Worm (Caenorhabditis elegans) whole organism, L4/young adult: ENCODE measurements around the gene ser-4.

Source experiments
- W03F9.2 ChIP-seq: fragments of 150-350 bp; optimal IDR thresholded peaks from 2 replicates; lab custom pipeline; 2014; ENCODE audit warnings: missing biosample characterization, missing genetic modification characterization
- dao-5 ChIP-seq: sonication (generic microtip); optimal IDR thresholded peaks from 2 replicates; lab custom pipeline; 2016; ENCODE audit warnings: missing genotype, missing genetic modification characterization, moderate library complexity, missing compliant biosample characterization
- him-1 ChIP-seq: sonication (generic microtip); optimal IDR thresholded peaks from 2 replicates; lab custom pipeline; 2016; ENCODE audit warnings: missing genotype, missing genetic modification reagents, missing genetic modification characterization, missing compliant biosample characterization

DNA sequence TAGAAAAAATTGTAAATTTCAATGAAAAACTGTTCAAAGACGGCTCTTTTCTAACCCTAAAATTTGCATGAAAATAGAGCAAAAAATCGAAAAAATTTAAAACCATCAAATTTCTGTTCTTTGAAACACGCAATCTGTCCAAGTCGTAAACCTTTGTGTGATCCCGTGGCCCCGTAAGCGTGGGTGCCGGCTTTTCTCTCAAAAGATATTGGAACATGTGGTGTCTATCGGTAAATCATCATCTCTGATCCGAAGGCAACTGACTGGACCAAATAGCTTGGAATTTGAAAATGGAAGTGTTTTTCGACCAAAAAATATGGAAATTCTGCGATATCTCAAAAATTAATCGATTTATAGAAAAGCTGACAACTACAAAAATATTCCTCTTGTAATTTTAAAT lies 54.2 kb downstream of the ser-4 start:
- no peak for TF ChIP-seq dao-5 (tag; lab: Kevin White, UChicago)
- TF ChIP-seq him-1 (tag; lab: Kevin White, UChicago) = no peak
- TF ChIP-seq W03F9.2 = no peak
